Worm (Caenorhabditis elegans): ENCODE results near the gene C54D1.7.

- no peak for TF ChIP-seq B0310.2 (tag; optimal IDR thresholded peaks at IDR 0.05)
- TF ChIP-seq ama-1 (optimal IDR thresholded peaks at IDR 0.05): no peak
- TF ChIP-seq hnd-1 (tag; optimal IDR thresholded peaks at IDR 0.05): no peak
- no peak for TF ChIP-seq flt-1 (GFP tag; IDR thresholded peaks at IDR 0.05)
- no peak for TF ChIP-seq ets-7 (tag; optimal IDR thresholded peaks at IDR 0.05)
- no peak for TF ChIP-seq tbx-11 (GFP tag; IDR thresholded peaks at IDR 0.05)
- no peak for TF ChIP-seq aly-1 (tag; optimal IDR thresholded peaks at IDR 0.05)
- no peak for TF ChIP-seq scrt-1 (GFP tag; IDR thresholded peaks at IDR 0.05)
- no peak for TF ChIP-seq tra-4 (tag; optimal IDR thresholded peaks at IDR 0.05)
- no peak for TF ChIP-seq ceh-36 (tag; optimal IDR thresholded peaks at IDR 0.05)
- no peak for TF ChIP-seq sea-1 (GFP tag; conservative IDR thresholded peaks at IDR 0.05)
- TF ChIP-seq tbx-37 (GFP tag; conservative IDR thresholded peaks at IDR 0.05): no peak
- TF ChIP-seq F13C5.2 (tag; optimal IDR thresholded peaks at IDR 0.05): no peak
- TF ChIP-seq ceh-13 (GFP tag; optimal IDR thresholded peaks at IDR 0.05): no peak
These were observed 19.6 kb upstream of the C54D1.7 start for ce11 chrX:7175389-7175788.
